Fruit fly (Drosophila melanogaster) whole organism, embryonic: ENCODE results near the gene CG15878.

ENCODE experiments used
- Antp ChIP-seq: fragments of 200-800 bp; sonication (Bioruptor generic); optimal IDR thresholded peaks from 3 replicates; lab custom pipeline; 2016; ENCODE audit warnings: missing biosample characterization, missing genetic modification characterization
- CG10274 ChIP-seq: fragments of 200-800 bp; sonication (Bioruptor generic); optimal IDR thresholded peaks from 3 replicates; lab custom pipeline; 2017; ENCODE audit warnings: missing biosample characterization, mild to moderate bottlenecking, missing genetic modification characterization
- CG10366 ChIP-seq: fragments of 200-800 bp; sonication (Bioruptor generic); IDR thresholded peaks from 2 replicates; pipeline ENCODE4 v1.3.6; 2022; ENCODE audit warnings: missing biosample characterization, missing genetic modification characterization
- CG11695 ChIP-seq: fragments of 200-800 bp; sonication (Bioruptor generic); IDR thresholded peaks from 3 replicates; pipeline ENCODE4 v1.3.6; 2022; ENCODE audit warnings: missing biosample characterization, missing genetic modification characterization
- CG12219 ChIP-seq: fragments of 200-800 bp; sonication (Bioruptor generic); optimal IDR thresholded peaks from 3 replicates; lab custom pipeline; 2018; ENCODE audit warnings: missing biosample characterization, mild to moderate bottlenecking, missing genetic modification characterization
- CG12299 ChIP-seq: fragments of 200-800 bp; sonication (Bioruptor generic); optimal IDR thresholded peaks from 2 replicates; lab custom pipeline; 2018; ENCODE audit warnings: missing biosample characterization, mild to moderate bottlenecking, missing genetic modification characterization
- CG14860 ChIP-seq: fragments of 200-800 bp; sonication (Bioruptor generic); IDR thresholded peaks from 3 replicates; pipeline ENCODE4 v1.3.6; 2022; ENCODE audit warnings: missing biosample characterization, missing genetic modification characterization; ENCODE audit not compliant: partially characterized antibody
- CG15269 ChIP-seq: fragments of 200-800 bp; sonication (Bioruptor generic); optimal IDR thresholded peaks from 2 replicates; lab custom pipeline; 2018; ENCODE audit warnings: missing biosample characterization, mild to moderate bottlenecking, missing genetic modification characterization, moderate library complexity
- CG17361 ChIP-seq: fragments of 200-800 bp; sonication (Bioruptor generic); IDR thresholded peaks from 3 replicates; pipeline ENCODE4 v1.3.6; 2022; ENCODE audit warnings: missing biosample characterization, missing genetic modification characterization
- CG17612 ChIP-seq: fragments of 200-800 bp; sonication (Bioruptor generic); IDR thresholded peaks from 2 replicates; pipeline ENCODE4 v1.3.6; 2022; ENCODE audit warnings: missing biosample characterization, missing genetic modification characterization
- CG3407 ChIP-seq: fragments of 200-800 bp; sonication (Bioruptor generic); optimal IDR thresholded peaks from 2 replicates; lab custom pipeline; 2018; ENCODE audit warnings: missing biosample characterization, mild to moderate bottlenecking, missing genetic modification characterization
- CG3726 ChIP-seq: fragments of 200-800 bp; sonication (Bioruptor generic); IDR thresholded peaks from 3 replicates; pipeline ENCODE4, ENCODE4 v1.3.6; 2022; ENCODE audit warnings: missing biosample characterization, missing genetic modification characterization
- CG4820 ChIP-seq: fragments of 200-800 bp; sonication (Bioruptor generic); optimal IDR thresholded peaks from 3 replicates; lab custom pipeline; 2016; ENCODE audit warnings: missing biosample characterization, missing genetic modification characterization
- CG5180 ChIP-seq: fragments of 200-800 bp; sonication (Bioruptor generic); optimal IDR thresholded peaks from 3 replicates; lab custom pipeline; 2017; ENCODE audit warnings: missing biosample characterization, missing genetic modification characterization, mild to moderate bottlenecking, moderate library complexity, missing genetic modification reagents
- CG6254 ChIP-seq: fragments of 200-800 bp; sonication (Bioruptor generic); optimal IDR thresholded peaks from 3 replicates; lab custom pipeline; 2017; ENCODE audit warnings: mild to moderate bottlenecking, missing biosample characterization, missing genetic modification reagents, missing genetic modification characterization
- CG6689 ChIP-seq: fragments of 200-800 bp; sonication (Bioruptor generic); IDR thresholded peaks from 2 replicates; pipeline ENCODE4 v1.3.6; 2022; ENCODE audit warnings: missing biosample characterization, missing genetic modification characterization
- CG7556 ChIP-seq: fragments of 200-800 bp; sonication (Bioruptor generic); optimal IDR thresholded peaks from 2 replicates; lab custom pipeline; 2017; ENCODE audit warnings: missing biosample characterization, mild to moderate bottlenecking, missing genetic modification characterization
- CG7987 ChIP-seq: fragments of 200-800 bp; sonication (Bioruptor generic); optimal IDR thresholded peaks from 2 replicates; lab custom pipeline; 2018; ENCODE audit warnings: missing biosample characterization, mild to moderate bottlenecking, missing genetic modification characterization, moderate library complexity
- CG8478 ChIP-seq: fragments of >200 bp; optimal IDR thresholded peaks from 2 replicates; lab custom pipeline; 2018
- CG9727 ChIP-seq: fragments of 200-800 bp; sonication (Bioruptor generic); optimal IDR thresholded peaks from 3 replicates; lab custom pipeline; 2017; ENCODE audit warnings: missing biosample characterization, mild to moderate bottlenecking, missing genetic modification characterization
- CG9817 ChIP-seq: fragments of 200-800 bp; sonication (Bioruptor generic); optimal IDR thresholded peaks from 2 replicates; lab custom pipeline; 2018; ENCODE audit warnings: missing biosample characterization, mild to moderate bottlenecking, missing genetic modification characterization, moderate library complexity
- CTCF ChIP-seq: fragments of 200-800 bp; sonication (Bioruptor generic); optimal IDR thresholded peaks from 2 replicates; lab custom pipeline; 2017; ENCODE audit warnings: missing biosample characterization, mild to moderate bottlenecking, missing genetic modification characterization, moderate library complexity
- Dek ChIP-seq: fragments of 200-800 bp; sonication (Bioruptor generic); optimal IDR thresholded peaks from 3 replicates; lab custom pipeline; 2019; ENCODE audit warnings: missing biosample characterization, mild to moderate bottlenecking, missing genetic modification characterization, moderate library complexity
- Drgx ChIP-seq: fragments of 200-800 bp; sonication (Bioruptor generic); IDR thresholded peaks from 2 replicates; pipeline ENCODE4 v1.3.6; 2022; ENCODE audit warnings: missing biosample characterization, missing genetic modification characterization
- E2f2 ChIP-seq: fragments of 200-800 bp; sonication (Bioruptor generic); IDR thresholded peaks from 2 replicates; pipeline ENCODE4 v1.3.6; 2022; ENCODE audit warnings: missing biosample characterization, missing genetic modification characterization
- Scr ChIP-seq: fragments of 200-800 bp; sonication (Bioruptor generic); IDR thresholded peaks from 2 replicates; pipeline ENCODE4 v1.3.6; 2022; ENCODE audit warnings: missing biosample characterization, missing genetic modification characterization; ENCODE audit not compliant: partially characterized antibody
- Sox102F ChIP-seq: fragments of 200-800 bp; sonication (Bioruptor generic); optimal IDR thresholded peaks from 2 replicates; lab custom pipeline; 2018; ENCODE audit warnings: missing biosample characterization, mild to moderate bottlenecking, missing genetic modification characterization, moderate library complexity
- al ChIP-seq: fragments of 200-800 bp; sonication (Bioruptor generic); IDR thresholded peaks from 2 replicates; pipeline ENCODE4 v1.3.6; 2022; ENCODE audit warnings: missing biosample characterization, missing genetic modification characterization
- ato ChIP-seq: fragments of 200-800 bp; sonication (Bioruptor generic); IDR thresholded peaks from 2 replicates; pipeline ENCODE4 v1.3.6; 2022; ENCODE audit warnings: missing biosample characterization, missing genetic modification characterization; ENCODE audit not compliant: partially characterized antibody
- cg ChIP-seq: fragments of 200-800 bp; sonication (Bioruptor generic); optimal IDR thresholded peaks from 3 replicates; lab custom pipeline; 2019; ENCODE audit warnings: missing biosample characterization, mild to moderate bottlenecking, missing genetic modification characterization, moderate library complexity
- ci ChIP-seq: fragments of 200-800 bp; sonication (Bioruptor generic); IDR thresholded peaks from 3 replicates; pipeline ENCODE4 v1.3.6; 2022; ENCODE audit warnings: missing biosample characterization, missing genetic modification characterization
- cwo ChIP-seq: fragments of 200-800 bp; sonication (Bioruptor generic); optimal IDR thresholded peaks from 3 replicates; lab custom pipeline; 2017; ENCODE audit warnings: missing biosample characterization, missing genetic modification characterization, mild to moderate bottlenecking, moderate library complexity, missing genetic modification reagents
- dimm ChIP-seq: fragments of 200-800 bp; sonication (Bioruptor generic); IDR thresholded peaks from 2 replicates; pipeline ENCODE4 v1.3.6; 2022; ENCODE audit warnings: missing biosample characterization, missing genetic modification characterization
- dmrt99B ChIP-seq: fragments of 200-800 bp; sonication (Bioruptor generic); optimal IDR thresholded peaks from 2 replicates; lab custom pipeline; 2018; ENCODE audit warnings: missing biosample characterization, mild to moderate bottlenecking, missing genetic modification characterization, moderate library complexity
- dysf ChIP-seq: fragments of 200-800 bp; sonication (Bioruptor generic); IDR thresholded peaks from 3 replicates; pipeline ENCODE4 v1.3.6; 2022; ENCODE audit warnings: missing biosample characterization, missing genetic modification characterization
- fd3F ChIP-seq: fragments of 200-800 bp; sonication (Bioruptor generic); optimal IDR thresholded peaks from 2 replicates; lab custom pipeline; 2018; ENCODE audit warnings: missing biosample characterization, mild to moderate bottlenecking, missing genetic modification characterization, moderate library complexity
- fd96Cb ChIP-seq: fragments of 200-800 bp; sonication (Bioruptor generic); optimal IDR thresholded peaks from 2 replicates; lab custom pipeline; 2018; ENCODE audit warnings: missing biosample characterization, mild to moderate bottlenecking, missing genetic modification characterization, moderate library complexity
- fu2 ChIP-seq: fragments of 200-800 bp; sonication (Bioruptor generic); optimal IDR thresholded peaks from 2 replicates; lab custom pipeline; 2016; ENCODE audit warnings: missing biosample characterization, missing genetic modification characterization
- gcm2 ChIP-seq: fragments of 200-800 bp; sonication (Bioruptor generic); optimal IDR thresholded peaks from 2 replicates; lab custom pipeline; 2016; ENCODE audit warnings: missing biosample characterization, missing genetic modification characterization
- kni ChIP-seq: fragments of 200-800 bp; sonication (Bioruptor generic); optimal IDR thresholded peaks from 3 replicates; lab custom pipeline; 2017; ENCODE audit warnings: mild to moderate bottlenecking, missing biosample characterization, missing genetic modification reagents, missing genetic modification characterization
- knrl ChIP-seq: fragments of 200-800 bp; sonication (Bioruptor generic); IDR thresholded peaks from 3 replicates; pipeline ENCODE4 v1.3.6; 2022; ENCODE audit warnings: missing biosample characterization, missing genetic modification characterization; ENCODE audit not compliant: partially characterized antibody
- oc ChIP-seq: fragments of 200-800 bp; sonication (Bioruptor generic); optimal IDR thresholded peaks from 2 replicates; lab custom pipeline; 2018; ENCODE audit warnings: missing biosample characterization, mild to moderate bottlenecking, missing genetic modification characterization, moderate library complexity
- phol ChIP-seq: fragments of 200-800 bp; sonication (Bioruptor generic); optimal IDR thresholded peaks from 3 replicates; lab custom pipeline; 2018; ENCODE audit warnings: missing biosample characterization, mild to moderate bottlenecking, missing genetic modification characterization, moderate library complexity
- psq ChIP-seq: fragments of 200-800 bp; sonication (Bioruptor generic); optimal IDR thresholded peaks from 2 replicates; lab custom pipeline; 2017; ENCODE audit warnings: missing biosample characterization, missing genetic modification characterization
- sens ChIP-seq: fragments of 200-800 bp; sonication (Bioruptor generic); peaks from one replicate; lab custom pipeline; 2016; ENCODE audit warnings: missing biosample characterization, missing genetic modification characterization
- sqz ChIP-seq: fragments of 200-800 bp; sonication (Bioruptor generic); optimal IDR thresholded peaks from 3 replicates; lab custom pipeline; 2018; ENCODE audit warnings: missing biosample characterization, mild to moderate bottlenecking, missing genetic modification characterization
- tll ChIP-seq, 2 experiments: fragments of 200-800 bp in 1 of 2; fragments of >200 bp in 1 of 2; sonication (Bioruptor generic) in 1 of 2; optimal IDR thresholded peaks; 2 replicates each; lab custom pipeline; 2017 to 2019; ENCODE audit warnings: missing biosample characterization in 2 of 2, missing genetic modification characterization in 2 of 2, mild to moderate bottlenecking in 1 of 2, moderate library complexity in 1 of 2
- tna ChIP-seq: fragments of 200-800 bp; sonication (Bioruptor generic); IDR thresholded peaks from 2 replicates; pipeline ENCODE4 v1.3.6; 2022; ENCODE audit warnings: missing biosample characterization, missing genetic modification characterization; ENCODE audit not compliant: partially characterized antibody
- ttk ChIP-seq: fragments of 200-800 bp; sonication (Bioruptor generic); IDR thresholded peaks from 2 replicates; pipeline ENCODE4 v2.1.2; 2022; ENCODE audit warnings: missing biosample characterization, missing genetic modification characterization
- zf30C ChIP-seq: fragments of 200-800 bp; sonication (Bioruptor generic); optimal IDR thresholded peaks from 3 replicates; lab custom pipeline; 2018; ENCODE audit warnings: missing biosample characterization, mild to moderate bottlenecking, missing genetic modification characterization
- zfh1 ChIP-seq: fragments of 200-800 bp; sonication (Bioruptor generic); IDR thresholded peaks from 3 replicates; pipeline ENCODE4 v1.3.6; 2022; ENCODE audit warnings: missing biosample characterization, missing genetic modification characterization

Gene CG15878

DNA sequence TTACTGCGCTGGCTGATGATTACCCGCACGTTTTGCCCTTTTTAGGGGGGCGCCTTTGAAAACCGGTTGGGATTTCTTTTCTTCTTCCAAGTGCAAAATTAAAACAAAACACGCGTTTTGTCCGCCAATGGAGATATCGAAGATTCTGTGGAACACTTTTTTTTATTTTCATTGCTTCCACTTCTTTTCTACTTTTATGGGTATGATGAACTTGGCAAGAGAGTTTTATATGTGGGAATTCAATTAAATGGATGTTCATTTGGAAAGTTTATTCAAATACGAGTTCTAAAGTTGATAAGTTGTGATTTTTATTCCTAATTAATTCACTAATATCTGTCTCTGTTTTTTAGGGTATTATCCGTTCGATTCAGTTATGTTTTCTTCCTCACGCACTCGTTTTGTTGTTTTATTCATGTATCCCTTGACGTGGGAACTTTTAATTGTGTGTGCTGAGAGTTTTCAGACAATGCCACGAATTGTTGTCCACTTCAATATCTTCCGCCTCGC, 48.2 kb downstream of the CG15878 start (continued):
- TF ChIP-seq knrl (no peak), psq (GFP tag; lab: Kevin White, UChicago) (no peak), tna (no peak), Antp (GFP tag; lab: Kevin White, UChicago) (peak; percentile 12), tll (GFP tag; optimal IDR thresholded peaks at IDR 0.05; lab: Kevin White, UChicago) (no peak), Sox102F (peak; percentile 69), cwo (GFP tag; lab: Kevin White, UChicago) (no peak), CG17612 (GFP tag; lab: Robert Waterston, UW) (no peak), CG7556 (GFP tag; lab: Kevin White, UChicago) (no peak), gcm2 (GFP tag; lab: Kevin White, UChicago) (no peak), E2f2 (no peak), fu2 (GFP tag; lab: Kevin White, UChicago) (no peak), CG4820 (GFP tag; lab: Kevin White, UChicago) (peak; percentile 57), CG3407 (no peak), al (no peak), Scr (GFP tag; lab: Robert Waterston, UW) (no peak), CG15269 (no peak), CG12299 (tag; lab: Kevin White, UChicago) (no peak), oc (tag; lab: Kevin White, UChicago) (no peak), dmrt99B (tag; lab: Kevin White, UChicago) (peak; percentile 44), CG10366 (peak; percentile 34; the same call in 1 of the 2 replicates), CTCF (GFP tag; lab: Kevin White, UChicago) (no peak), CG14860 (GFP tag; lab: Robert Waterston, UW) (no peak), CG5180 (no peak), CG6689 (GFP tag; lab: Robert Waterston, UW) (peak; percentile 61), CG8478 (no peak), Dek (no peak), phol (tag; lab: Kevin White, UChicago) (peak; percentile 70), dysf (GFP tag; lab: Robert Waterston, UW) (peak; percentile 66; the same call in 2 of the 3 replicates), CG12219 (GFP tag; lab: Kevin White, UChicago) (no peak), CG9817 (tag; lab: Kevin White, UChicago) (no peak), CG3726 (GFP tag; lab: Robert Waterston, UW) (no peak), dimm (no peak), fd96Cb (tag; lab: Kevin White, UChicago) (peak; percentile 76), ci (GFP tag; lab: Robert Waterston, UW) (0 out of 3 replicates have a peak, but pooled peaks have one; percentile 55), ttk (GFP tag; lab: Robert Waterston, UW) (0 out of 2 replicates have a peak, but pooled peaks have one; percentile 41), Drgx (GFP tag; lab: Robert Waterston, UW) (peak; percentile 69), kni (GFP tag; lab: Kevin White, UChicago) (no peak), zfh1 (GFP tag; lab: Robert Waterston, UW) (peak; percentile 74), CG11695 (GFP tag; lab: Robert Waterston, UW) (peak; percentile 55; the same call in 1 of the 3 replicates), CG10274 (GFP tag; lab: Kevin White, UChicago) (no peak), cg (GFP tag; lab: Kevin White, UChicago) (no peak), sqz (GFP tag; lab: Kevin White, UChicago) (peak; percentile 10), CG6254 (GFP tag; lab: Kevin White, UChicago) (no peak), zf30C (no peak), fd3F (no peak), CG17361 (GFP tag; lab: Robert Waterston, UW) (peak; percentile 65), CG9727 (no peak), CG7987 (GFP tag; lab: Kevin White, UChicago) (no peak), ato (GFP tag; lab: Robert Waterston, UW) (no peak), sens (GFP tag; lab: Kevin White, UChicago) (peak; percentile 95)
